Worm (Caenorhabditis elegans) whole organism, L2 larva: ENCODE measurements around the gene T10F2.5.

Experiments used
- ZK546.5 ChIP-seq: sonication (generic microtip); optimal IDR thresholded peaks from 2 replicates; lab custom pipeline; 2017; ENCODE audit warnings: missing biosample characterization, missing genetic modification characterization
- alr-1 ChIP-seq: fragments of 150-350 bp; optimal IDR thresholded peaks from 2 replicates; lab custom pipeline; 2014; ENCODE audit warnings: missing biosample characterization, missing genetic modification characterization
- lin-13 ChIP-seq: fragments of 150-350 bp; optimal IDR thresholded peaks from 2 replicates; lab custom pipeline; 2014; ENCODE audit warnings: missing biosample characterization, missing genetic modification reagents, missing genetic modification characterization
- lin-39 ChIP-seq: fragments of 150-350 bp; optimal IDR thresholded peaks from 2 replicates; lab custom pipeline; 2014; ENCODE audit warnings: missing biosample characterization, missing genetic modification reagents, missing genetic modification characterization
- nhr-23 ChIP-seq: fragments of 150-350 bp; optimal IDR thresholded peaks from 2 replicates; lab custom pipeline; 2014; ENCODE audit warnings: missing biosample characterization, missing genetic modification reagents, missing genetic modification characterization
- sma-3 ChIP-seq: sonication (generic microtip); optimal IDR thresholded peaks from 2 replicates; lab custom pipeline; 2016; ENCODE audit warnings: missing genetic modification reagents, missing genetic modification characterization, missing compliant biosample characterization
- unc-62 ChIP-seq: fragments of 150-350 bp; optimal IDR thresholded peaks from 2 replicates; lab custom pipeline; 2014; ENCODE audit warnings: missing biosample characterization, missing genetic modification reagents, missing genetic modification characterization
- ztf-11 ChIP-seq: sonication (generic microtip); optimal IDR thresholded peaks from 2 replicates; lab custom pipeline; 2017; ENCODE audit warnings: missing biosample characterization, missing genetic modification characterization

DNA sequence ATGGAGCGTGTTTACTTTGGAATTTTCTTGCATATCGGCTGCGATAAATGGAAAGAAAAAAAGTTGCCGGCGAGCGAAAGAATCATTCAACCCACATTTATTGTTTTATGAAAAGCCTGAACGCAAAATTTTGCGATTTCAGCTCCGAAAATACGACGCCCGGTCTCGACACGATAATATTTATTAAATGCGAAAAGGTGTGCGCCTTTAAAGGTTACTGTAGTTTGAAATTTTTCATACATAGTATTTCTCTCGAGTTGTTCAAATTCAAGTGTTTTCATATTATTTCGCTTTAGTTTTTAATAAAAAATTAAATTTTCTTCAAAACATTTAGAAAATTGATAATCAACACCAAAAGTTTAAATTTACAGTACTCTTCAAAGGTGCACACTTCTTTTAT lies 49.6 kb upstream of the T10F2.5 start, which contains the start of gene syx-16:
- TF ChIP-seq nhr-23 (tag; lab: Kevin White, UChicago): no peak
- TF ChIP-seq alr-1 (tag; lab: Kevin White, UChicago): no peak
- TF ChIP-seq sma-3 (GFP tag; lab: Kevin White, UChicago): no peak
- TF ChIP-seq lin-39 (tag; lab: Kevin White, UChicago): no peak
- no peak for TF ChIP-seq unc-62
- no peak for TF ChIP-seq lin-13 (GFP tag; lab: Kevin White, UChicago)
- no peak for TF ChIP-seq ztf-11 (tag; lab: Kevin White, UChicago)
- no peak for TF ChIP-seq ZK546.5 (tag; lab: Kevin White, UChicago)
